Worm (Caenorhabditis elegans): ENCODE data around the gene F59E12.8.

The F59E12.8 gene

ce11 chrII:5649236-5650004 is 12.7 kb upstream of the F59E12.8 start, which contains the start of the genes sam-4, F59E12.17 and zyg-1 (continued):
- TF ChIP-seq repo-1 (tag; optimal IDR thresholded peaks at IDR 0.05): no peak
- no peak for TF ChIP-seq ztf-22 (GFP tag; optimal IDR thresholded peaks at IDR 0.05)
- TF ChIP-seq ztf-25 (GFP tag; IDR thresholded peaks at IDR 0.05): 0 out of 2 replicates have a peak, but pooled peaks have one; percentile 60
- TF ChIP-seq madf-6 (GFP tag; IDR thresholded peaks at IDR 0.05): peak; percentile 71
- TF ChIP-seq dpff-1 (tag; optimal IDR thresholded peaks at IDR 0.05): no peak
- TF ChIP-seq snpc-3.4 (tag; optimal IDR thresholded peaks at IDR 0.05): peak; percentile 74
- no peak for TF ChIP-seq sdz-38 (tag; optimal IDR thresholded peaks at IDR 0.05)
- TF ChIP-seq ceh-58 (GFP tag; IDR thresholded peaks at IDR 0.05): no peak
- no peak for TF ChIP-seq nfya-2 (GFP tag; IDR thresholded peaks at IDR 0.05)
- no peak for TF ChIP-seq him-1 (tag; optimal IDR thresholded peaks at IDR 0.05)
- TF ChIP-seq madf-10 (tag; optimal IDR thresholded peaks at IDR 0.05): no peak
- no peak for TF ChIP-seq atf-7 (tag; optimal IDR thresholded peaks at IDR 0.05)
- no peak for TF ChIP-seq bed-2 (GFP tag; IDR thresholded peaks at IDR 0.05)
- no peak for TF ChIP-seq ama-1 (optimal IDR thresholded peaks at IDR 0.05)
- no peak for TF ChIP-seq ama-1 (GFP tag; optimal IDR thresholded peaks at IDR 0.05)
- TF ChIP-seq gei-17 (GFP tag; optimal IDR thresholded peaks at IDR 0.05): no peak
- TF ChIP-seq Y79H2A.3 (GFP tag; conservative IDR thresholded peaks at IDR 0.05): no peak
- TF ChIP-seq egl-44 (GFP tag; IDR thresholded peaks at IDR 0.05): 0 out of 2 replicates have a peak, but pooled peaks have one; percentile 23
- no peak for TF ChIP-seq chd-7 (tag; optimal IDR thresholded peaks at IDR 0.05)
- peak; percentile 42 for TF ChIP-seq dpl-1 (GFP tag; optimal IDR thresholded peaks at IDR 0.05)
- no peak for TF ChIP-seq F55B11.4 (tag; optimal IDR thresholded peaks at IDR 0.05; ENCODE audit: borderline replicate concordance, insufficient read depth)
- TF ChIP-seq F57C9.4 (tag; optimal IDR thresholded peaks at IDR 0.05): no peak
- no peak for TF ChIP-seq Y67H2A.10 (GFP tag; conservative IDR thresholded peaks at IDR 0.05)
- no peak for TF ChIP-seq rpc-1 (optimal IDR thresholded peaks at IDR 0.05)
- TF ChIP-seq rpc-1 (tag; optimal IDR thresholded peaks at IDR 0.05): no peak
- peak; percentile 80 for TF ChIP-seq F49E8.2 (tag; optimal IDR thresholded peaks at IDR 0.05; ENCODE audit: insufficient read depth)
- peak; percentile 53 for TF ChIP-seq egrh-3 (GFP tag; IDR thresholded peaks at IDR 0.05)
- TF ChIP-seq hsf-1 (GFP tag; IDR thresholded peaks at IDR 0.05): no peak
- TF ChIP-seq let-607 (tag; optimal IDR thresholded peaks at IDR 0.05): no peak
- no peak for TF ChIP-seq ets-4 (GFP tag; optimal IDR thresholded peaks at IDR 0.05)
- TF ChIP-seq ceh-91 (GFP tag; IDR thresholded peaks at IDR 0.05): peak; percentile 58; the same call in 1 of the 2 replicates
- TF ChIP-seq ekl-4 (GFP tag; IDR thresholded peaks at IDR 0.05): no peak
- peak; percentile 63 for TF ChIP-seq lsl-1 (GFP tag; optimal IDR thresholded peaks at IDR 0.05)
- no peak for TF ChIP-seq hrde-1 (tag; optimal IDR thresholded peaks at IDR 0.05; ENCODE audit: borderline replicate concordance)
- TF ChIP-seq nhr-120 (GFP tag; IDR thresholded peaks at IDR 0.05): no peak
- peak; percentile 22; the same call in 1 of the 2 replicates for TF ChIP-seq ceh-100 (GFP tag; IDR thresholded peaks at IDR 0.05)
- TF ChIP-seq zfh-2 (GFP tag; conservative IDR thresholded peaks at IDR 0.05): no peak
- TF ChIP-seq hlh-12 (tag; optimal IDR thresholded peaks at IDR 0.05): no peak
- peak; percentile 76 for TF ChIP-seq efl-1 (GFP tag; optimal IDR thresholded peaks at IDR 0.05)
- TF ChIP-seq aptf-3 (GFP tag; IDR thresholded peaks at IDR 0.05): no peak
- peak; percentile 85 for TF ChIP-seq mcd-1 (GFP tag; IDR thresholded peaks at IDR 0.05)
- TF ChIP-seq zim-3 (tag; optimal IDR thresholded peaks at IDR 0.05): no peak
- TF ChIP-seq B0019.2 (GFP tag; conservative IDR thresholded peaks at IDR 0.05): peak; percentile 73
- TF ChIP-seq pha-4 (tag; optimal IDR thresholded peaks at IDR 0.05): no peak
- no peak for TF ChIP-seq ztf-26 (tag; optimal IDR thresholded peaks at IDR 0.05)
- no peak for TF ChIP-seq nhr-90 (tag; optimal IDR thresholded peaks at IDR 0.05)
- TF ChIP-seq lin-35 (GFP tag; optimal IDR thresholded peaks at IDR 0.05): peak in 1 of 3 experiments; percentile 64
- TF ChIP-seq ztf-28 (GFP tag; IDR thresholded peaks at IDR 0.05): peak; percentile 80; the same call in 1 of the 2 replicates
